Fruit fly (Drosophila melanogaster) whole organism, embryonic: ENCODE measurements around the gene HHEX.
A peak's percentile ranks its signal among the peaks of the same experiment; 100 is the strongest.

Experiments
- Aef1 ChIP-seq: fragments of 200-800 bp; sonication (Bioruptor generic); IDR thresholded peaks from 3 replicates; pipeline ENCODE4 v1.3.6; 2022; ENCODE audit warnings: missing biosample characterization, missing genetic modification characterization
- Atf6 ChIP-seq: fragments of 200-800 bp; sonication (Bioruptor generic); IDR thresholded peaks from 2 replicates; pipeline ENCODE4 v1.3.6; 2022; ENCODE audit warnings: missing biosample characterization, missing genetic modification characterization
- CG1024 ChIP-seq: fragments of 200-800 bp; sonication (Bioruptor generic); IDR thresholded peaks from 2 replicates; pipeline ENCODE4 v1.3.6; 2022; ENCODE audit warnings: missing biosample characterization, missing genetic modification characterization
- CG10366 ChIP-seq: fragments of 200-800 bp; sonication (Bioruptor generic); IDR thresholded peaks from 2 replicates; pipeline ENCODE4 v1.3.6; 2022; ENCODE audit warnings: missing biosample characterization, missing genetic modification characterization
- CG10543 ChIP-seq: fragments of 200-800 bp; sonication (Bioruptor generic); optimal IDR thresholded peaks from 3 replicates; lab custom pipeline; 2017; ENCODE audit warnings: missing biosample characterization, mild to moderate bottlenecking, missing genetic modification characterization, moderate library complexity
- CG12744 ChIP-seq: fragments of 200-800 bp; sonication (Bioruptor generic); optimal IDR thresholded peaks from 2 replicates; lab custom pipeline; 2016; ENCODE audit warnings: missing biosample characterization, missing genetic modification characterization
- CG13624 ChIP-seq: fragments of 200-800 bp; sonication (Bioruptor generic); optimal IDR thresholded peaks from 2 replicates; lab custom pipeline; 2016; ENCODE audit warnings: missing biosample characterization, missing genetic modification characterization
- CG14710 ChIP-seq: fragments of 200-800 bp; sonication (Bioruptor generic); optimal IDR thresholded peaks from 3 replicates; lab custom pipeline; 2019; ENCODE audit warnings: missing biosample characterization, mild to moderate bottlenecking, missing genetic modification characterization, moderate library complexity
- CG15011 ChIP-seq: fragments of 200-800 bp; sonication (Bioruptor generic); optimal IDR thresholded peaks from 3 replicates; lab custom pipeline; 2018; ENCODE audit warnings: missing biosample characterization, mild to moderate bottlenecking, missing genetic modification characterization
- CG17612 ChIP-seq: fragments of 200-800 bp; sonication (Bioruptor generic); IDR thresholded peaks from 2 replicates; pipeline ENCODE4 v1.3.6; 2022; ENCODE audit warnings: missing biosample characterization, missing genetic modification characterization
- CG18011 ChIP-seq: fragments of 200-800 bp; sonication (Bioruptor generic); optimal IDR thresholded peaks from 2 replicates; lab custom pipeline; 2017; ENCODE audit warnings: missing biosample characterization, missing genetic modification characterization, mild to moderate bottlenecking, moderate library complexity, missing genotype
- CG2120 ChIP-seq: fragments of 200-800 bp; sonication (Bioruptor generic); optimal IDR thresholded peaks from 3 replicates; lab custom pipeline; 2016; ENCODE audit warnings: missing biosample characterization, missing genetic modification characterization
- CG2712 ChIP-seq: fragments of 200-800 bp; optimal IDR thresholded peaks from 3 replicates; lab custom pipeline; 2019; ENCODE audit warnings: missing biosample characterization, mild to moderate bottlenecking, missing genetic modification characterization, moderate library complexity
- CG3065 ChIP-seq: fragments of 200-800 bp; sonication (Bioruptor generic); optimal IDR thresholded peaks from 2 replicates; lab custom pipeline; 2016; ENCODE audit warnings: missing biosample characterization, missing genetic modification characterization
- CG32772 ChIP-seq: fragments of 200-800 bp; sonication (Bioruptor generic); IDR thresholded peaks from 2 replicates; pipeline ENCODE4 v1.3.6; 2022; ENCODE audit warnings: missing biosample characterization, missing genetic modification characterization
- CG33213 ChIP-seq: fragments of 200-800 bp; sonication (Bioruptor generic); optimal IDR thresholded peaks from 3 replicates; lab custom pipeline; 2016; ENCODE audit warnings: missing biosample characterization, missing genetic modification characterization
- CG6854 ChIP-seq: fragments of 200-800 bp; sonication (Bioruptor generic); optimal IDR thresholded peaks from 3 replicates; lab custom pipeline; 2017; ENCODE audit warnings: missing biosample characterization, mild to moderate bottlenecking, missing genetic modification characterization
- CG8765 ChIP-seq: fragments of 200-800 bp; sonication (Bioruptor generic); IDR thresholded peaks from 2 replicates; pipeline ENCODE4 v1.3.6; 2022; ENCODE audit warnings: missing biosample characterization, missing genetic modification characterization
- CG8924 ChIP-seq: fragments of 200-800 bp; optimal IDR thresholded peaks from 3 replicates; lab custom pipeline; 2019; ENCODE audit warnings: missing biosample characterization, mild to moderate bottlenecking, missing genetic modification characterization, moderate library complexity
- CG8944 ChIP-seq: fragments of 200-800 bp; sonication (Bioruptor generic); optimal IDR thresholded peaks from 3 replicates; lab custom pipeline; 2016; ENCODE audit warnings: missing biosample characterization, missing genetic modification characterization
- D ChIP-seq, 2 experiments: fragments of 200-800 bp in 1 of 2; fragments of >200 bp in 1 of 2; sonication (Bioruptor generic) in 1 of 2; optimal IDR thresholded peaks; 2 replicates in 1 of 2; 3 replicates in 1 of 2; lab custom pipeline; 2017; ENCODE audit warnings: mild to moderate bottlenecking in 1 of 2, missing biosample characterization in 1 of 2, missing genetic modification characterization in 1 of 2, missing genetic modification reagents in 1 of 2
- E2f1 ChIP-seq: fragments of 200-800 bp; sonication (Bioruptor generic); IDR thresholded peaks from 2 replicates; pipeline ENCODE4 v1.3.6; 2022; ENCODE audit warnings: missing biosample characterization, missing genetic modification characterization
- Fer1 ChIP-seq: fragments of 200-800 bp; sonication (Bioruptor generic); optimal IDR thresholded peaks from 2 replicates; lab custom pipeline; 2017; ENCODE audit warnings: missing biosample characterization, mild to moderate bottlenecking, missing genetic modification characterization
- H15 ChIP-seq: fragments of 200-800 bp; sonication (Bioruptor generic); IDR thresholded peaks from 3 replicates; pipeline ENCODE4 v1.3.6; 2022; ENCODE audit warnings: missing biosample characterization, missing genetic modification characterization
- Jarid2 ChIP-seq: fragments of 200-800 bp; sonication (Bioruptor generic); optimal IDR thresholded peaks from 3 replicates; lab custom pipeline; 2017; ENCODE audit warnings: mild to moderate bottlenecking, missing biosample characterization, missing genetic modification reagents, missing genetic modification characterization
- MBD-R2 ChIP-seq: fragments of 200-800 bp; sonication (Bioruptor generic); IDR thresholded peaks from 2 replicates; pipeline ENCODE4 v1.3.6; 2022; ENCODE audit warnings: missing biosample characterization, missing genetic modification characterization
- Ptx1 ChIP-seq: fragments of 200-800 bp; sonication (Bioruptor generic); IDR thresholded peaks from 2 replicates; pipeline ENCODE4 v1.3.6; 2022; ENCODE audit warnings: missing biosample characterization, missing genetic modification characterization
- Usf ChIP-seq: fragments of 200-800 bp; sonication (Bioruptor generic); optimal IDR thresholded peaks from 2 replicates; lab custom pipeline; 2017; ENCODE audit warnings: missing genotype, missing biosample characterization, missing genetic modification characterization
- ara ChIP-seq: fragments of 200-800 bp; sonication (Bioruptor generic); IDR thresholded peaks from 2 replicates; pipeline ENCODE4 v1.3.6; 2022; ENCODE audit warnings: missing biosample characterization, missing genetic modification characterization
- bsh ChIP-seq, 2 experiments: fragments of 200-800 bp; sonication (Bioruptor generic); optimal IDR thresholded peaks; 2 replicates each; lab custom pipeline; 2017 to 2018; ENCODE audit warnings: mild to moderate bottlenecking in 2 of 2, missing biosample characterization in 2 of 2, missing genetic modification characterization in 2 of 2, moderate library complexity in 1 of 2
- btn ChIP-seq: fragments of 200-800 bp; sonication (Bioruptor generic); optimal IDR thresholded peaks from 2 replicates; lab custom pipeline; 2016; ENCODE audit warnings: missing biosample characterization, missing genetic modification characterization
- cas ChIP-seq: fragments of 200-800 bp; sonication (Bioruptor generic); IDR thresholded peaks from 2 replicates; pipeline ENCODE4 v1.3.6; 2022; ENCODE audit warnings: missing biosample characterization, missing genetic modification characterization
- cato ChIP-seq: fragments of 200-800 bp; sonication (Bioruptor generic); optimal IDR thresholded peaks from 2 replicates; lab custom pipeline; 2016; ENCODE audit warnings: missing biosample characterization, missing genetic modification characterization, borderline replicate concordance
- croc ChIP-seq: fragments of 200-800 bp; sonication (Bioruptor generic); conservative IDR thresholded peaks from 3 replicates; pipeline ENCODE4 v1.3.6; 2022; ENCODE audit warnings: missing biosample characterization, missing genetic modification characterization
- cwo ChIP-seq: fragments of 200-800 bp; sonication (Bioruptor generic); optimal IDR thresholded peaks from 3 replicates; lab custom pipeline; 2017; ENCODE audit warnings: missing biosample characterization, missing genetic modification characterization, mild to moderate bottlenecking, moderate library complexity, missing genetic modification reagents
- ems ChIP-seq: fragments of 200-800 bp; sonication (Bioruptor generic); optimal IDR thresholded peaks from 3 replicates; lab custom pipeline; 2016; ENCODE audit warnings: missing biosample characterization, missing genetic modification characterization
- ind ChIP-seq: fragments of 200-800 bp; sonication (Bioruptor generic); optimal IDR thresholded peaks from 3 replicates; lab custom pipeline; 2016; ENCODE audit warnings: missing biosample characterization, missing genetic modification characterization
- mirr ChIP-seq: fragments of 200-800 bp; sonication (Bioruptor generic); optimal IDR thresholded peaks from 3 replicates; lab custom pipeline; 2018; ENCODE audit warnings: missing biosample characterization, mild to moderate bottlenecking, missing genetic modification characterization
- peb ChIP-seq: fragments of 200-800 bp; sonication (Bioruptor generic); IDR thresholded peaks from 2 replicates; pipeline ENCODE4 v1.3.6; 2022; ENCODE audit warnings: missing biosample characterization, missing genetic modification characterization
- rib ChIP-seq: fragments of 200-800 bp; sonication (Bioruptor generic); IDR thresholded peaks from 2 replicates; pipeline ENCODE4 v1.3.6; 2022; ENCODE audit warnings: missing biosample characterization, missing genetic modification characterization
- sc ChIP-seq, 3 experiments: fragments of >200 bp in 2 of 3; fragments of 200-800 bp in 1 of 3; sonication (Bioruptor generic) in 1 of 3; optimal IDR thresholded peaks; 2 replicates in 2 of 3; 3 replicates in 1 of 3; lab custom pipeline; 2017; ENCODE audit warnings: mild to moderate bottlenecking in 1 of 3, missing biosample characterization in 1 of 3, missing genetic modification characterization in 1 of 3, missing genetic modification reagents in 1 of 3
- schlank ChIP-seq: fragments of 200-800 bp; sonication (Bioruptor generic); optimal IDR thresholded peaks from 2 replicates; lab custom pipeline; 2018; ENCODE audit warnings: missing biosample characterization, mild to moderate bottlenecking, missing genetic modification characterization
- shn ChIP-seq: fragments of 200-800 bp; sonication (Bioruptor generic); optimal IDR thresholded peaks from 3 replicates; lab custom pipeline; 2016; ENCODE audit warnings: missing biosample characterization, missing genetic modification characterization
- sim ChIP-seq: fragments of 200-800 bp; sonication (Bioruptor generic); IDR thresholded peaks from 2 replicates; pipeline ENCODE4 v1.3.6; 2022; ENCODE audit warnings: missing biosample characterization, missing genetic modification characterization
- stc ChIP-seq: fragments of 200-800 bp; sonication (Bioruptor generic); IDR thresholded peaks from 2 replicates; pipeline ENCODE4 v1.3.6; 2022; ENCODE audit warnings: missing biosample characterization, missing genetic modification characterization
- vvl ChIP-seq: fragments of 200-800 bp; sonication (Bioruptor generic); IDR thresholded peaks from 2 replicates; pipeline ENCODE4 v1.3.6; 2022; ENCODE audit warnings: missing biosample characterization, missing genetic modification characterization
- yki ChIP-seq: fragments of >200 bp; optimal IDR thresholded peaks from 3 replicates; lab custom pipeline; 2018
- z ChIP-seq: fragments of 200-800 bp; sonication (Bioruptor generic); IDR thresholded peaks from 3 replicates; pipeline ENCODE4 v1.3.6; 2022; ENCODE audit warnings: missing biosample characterization, missing genetic modification characterization
- zfh2 ChIP-seq: fragments of 200-800 bp; sonication (Bioruptor generic); optimal IDR thresholded peaks from 2 replicates; lab custom pipeline; 2016; ENCODE audit warnings: missing biosample characterization, missing genetic modification characterization

HHEX gene

DNA sequence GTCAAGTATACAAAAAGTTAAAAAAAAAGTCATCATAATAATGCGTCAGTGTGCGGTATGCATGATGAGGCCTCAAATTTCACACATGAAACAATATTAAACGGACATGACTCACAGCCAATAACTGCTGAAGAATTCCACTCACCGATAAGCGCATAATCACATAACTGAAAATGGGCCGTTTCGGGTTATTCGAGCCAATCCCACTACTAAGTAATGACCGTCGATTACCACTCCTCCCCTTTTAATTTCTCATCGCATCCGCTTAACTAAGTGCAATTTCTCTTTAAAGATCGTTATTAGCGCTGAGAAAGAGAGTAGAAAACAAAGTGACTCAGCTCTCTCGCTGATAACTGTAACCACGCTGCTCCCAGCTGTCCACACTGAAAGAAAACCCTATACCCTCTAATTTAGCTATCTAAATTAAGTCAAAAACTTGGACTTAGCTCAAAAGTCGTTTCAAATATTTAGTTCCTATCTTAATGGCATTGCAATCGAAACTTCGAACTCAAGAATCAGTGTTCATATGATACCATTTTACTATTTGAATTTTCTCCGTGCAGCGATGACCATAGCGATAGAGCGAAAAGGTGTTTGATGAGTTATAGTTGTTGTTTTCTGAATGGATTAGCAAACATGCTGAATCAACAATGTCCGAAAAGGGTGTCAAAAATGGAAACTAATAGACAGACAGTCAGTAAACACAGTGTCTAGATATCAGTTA is 32.2 kb upstream of the HHEX start (continued):
- TF ChIP-seq Ptx1 = peak; percentile 86
- TF ChIP-seq CG12744 (GFP tag; lab: Kevin White, UChicago) = peak; percentile 92
- peak; percentile 49; the same call in 1 of the 2 replicates for TF ChIP-seq rib (GFP tag; lab: Robert Waterston, UW)
- no peak for TF ChIP-seq yki
- TF ChIP-seq CG14710 (tag; lab: Kevin White, UChicago) = peak; percentile 78
- TF ChIP-seq z = no peak
- TF ChIP-seq Fer1 (GFP tag; lab: Kevin White, UChicago) = peak; percentile 91
- TF ChIP-seq CG8944 (GFP tag; lab: Kevin White, UChicago) = peak; percentile 61
- TF ChIP-seq mirr (GFP tag; lab: Kevin White, UChicago) = no peak
- TF ChIP-seq vvl = peak; percentile 93
- TF ChIP-seq CG8924 (tag; lab: Kevin White, UChicago) = peak; percentile 90
- peak; percentile 50 for TF ChIP-seq ind
- peak; percentile 76 for TF ChIP-seq E2f1 (GFP tag; lab: Robert Waterston, UW)
- no peak for TF ChIP-seq CG10543 (GFP tag; lab: Kevin White, UChicago)
- TF ChIP-seq cwo (GFP tag; lab: Kevin White, UChicago) = peak; percentile 49
- TF ChIP-seq croc (GFP tag; lab: Robert Waterston, UW) = peak; percentile 78
- 0 out of 2 replicates have a peak, but pooled peaks have one; percentile 47 for TF ChIP-seq CG8765
- peak; percentile 79 for TF ChIP-seq CG6854 (GFP tag; lab: Kevin White, UChicago)
- peak; percentile 93 for TF ChIP-seq CG2120 (GFP tag; lab: Kevin White, UChicago)
- no peak for TF ChIP-seq sc (optimal IDR thresholded peaks at IDR 0.05; lab: Kevin White, UChicago)
- peak; percentile 72 for TF ChIP-seq sc (GFP tag; optimal IDR thresholded peaks at IDR 0.05; lab: Kevin White, UChicago)
- TF ChIP-seq shn = peak; percentile 80
- no peak for TF ChIP-seq D (optimal IDR thresholded peaks at IDR 0.05; lab: Kevin White, UChicago)
- TF ChIP-seq D (GFP tag; optimal IDR thresholded peaks at IDR 0.05; lab: Kevin White, UChicago) = peak; percentile 60
- TF ChIP-seq Jarid2 = no peak
- TF ChIP-seq CG10366 (GFP tag; lab: Robert Waterston, UW) = peak; percentile 86
- peak; percentile 60 for TF ChIP-seq ems (GFP tag; lab: Kevin White, UChicago)
- TF ChIP-seq CG2712 (tag; lab: Kevin White, UChicago) = peak; percentile 93
- peak; percentile 82 for TF ChIP-seq CG32772 (GFP tag; lab: Robert Waterston, UW)
- peak; percentile 44 for TF ChIP-seq Usf
- peak; percentile 60; the same call in 1 of the 2 replicates for TF ChIP-seq MBD-R2 (GFP tag; lab: Robert Waterston, UW)
- peak; percentile 87 for TF ChIP-seq btn (GFP tag; lab: Kevin White, UChicago)
- peak; percentile 74 for TF ChIP-seq peb (GFP tag; lab: Robert Waterston, UW)
- TF ChIP-seq schlank = peak; percentile 72
- TF ChIP-seq CG1024 (GFP tag; lab: Robert Waterston, UW) = peak; percentile 74
- peak; percentile 85 for TF ChIP-seq ara (GFP tag; lab: Robert Waterston, UW)
- peak; percentile 91 for TF ChIP-seq stc (GFP tag; lab: Robert Waterston, UW)
- no peak for TF ChIP-seq CG15011 (GFP tag; lab: Kevin White, UChicago)
- TF ChIP-seq H15 (GFP tag; lab: Robert Waterston, UW) = peak; percentile 84
- peak; percentile 24 to 91 for TF ChIP-seq bsh (GFP tag; optimal IDR thresholded peaks at IDR 0.05; lab: Kevin White, UChicago)
- peak; percentile 83 for TF ChIP-seq CG33213 (GFP tag; lab: Kevin White, UChicago)
- peak; percentile 36; the same call in 1 of the 2 replicates for TF ChIP-seq CG17612 (GFP tag; lab: Robert Waterston, UW)
- TF ChIP-seq CG3065 (GFP tag; lab: Kevin White, UChicago) = peak; percentile 78
- peak; percentile 77 for TF ChIP-seq cas (GFP tag; lab: Robert Waterston, UW)
- peak; percentile 79 for TF ChIP-seq Aef1 (GFP tag; lab: Robert Waterston, UW)
- TF ChIP-seq CG18011 (GFP tag; lab: Kevin White, UChicago) = peak; percentile 75
- TF ChIP-seq Atf6 = peak; percentile 89
- peak; percentile 87 for TF ChIP-seq CG13624 (GFP tag; lab: Kevin White, UChicago)
- TF ChIP-seq zfh2 (GFP tag; lab: Kevin White, UChicago) = peak; percentile 85
- peak; percentile 73 for TF ChIP-seq cato (GFP tag; lab: Kevin White, UChicago)
- TF ChIP-seq sim (GFP tag; lab: Robert Waterston, UW) = peak; percentile 65; the same call in 1 of the 2 replicates
